Fruit fly (Drosophila melanogaster): ENCODE measurements around the gene ifc.

Gene ifc

DNA sequence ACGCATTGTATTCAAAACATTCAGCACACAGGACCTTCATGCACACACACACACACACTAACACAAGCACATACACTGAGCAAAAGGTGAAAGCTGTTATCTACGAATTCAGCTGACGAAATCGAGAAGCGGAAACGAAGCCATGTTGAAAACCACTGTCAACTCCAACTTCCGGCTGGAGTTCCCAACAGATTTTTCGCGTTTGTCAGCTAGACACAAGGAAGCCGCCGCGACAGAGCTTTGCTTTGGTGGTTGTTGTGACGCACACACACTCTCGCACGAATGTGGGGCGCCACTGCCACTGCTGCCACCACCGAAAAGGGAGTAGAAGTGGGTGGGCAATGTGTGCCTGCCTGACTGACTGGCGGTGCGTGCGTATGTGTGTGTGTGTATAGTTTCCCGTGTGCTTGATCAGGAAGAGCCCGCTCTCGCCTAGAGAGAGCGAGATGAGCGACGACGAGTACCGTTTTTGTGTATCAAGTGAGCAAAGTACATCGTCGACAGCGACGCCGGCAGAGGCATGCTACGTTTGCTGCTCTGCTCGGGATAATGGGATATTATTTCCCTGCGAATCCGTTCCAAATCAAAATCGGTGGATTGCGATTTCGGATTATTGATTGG lies 11.6 kb downstream of the ifc start (continued):
- TF ChIP-seq CG17385 (GFP tag; optimal IDR thresholded peaks at IDR 0.05) (peak; percentile 64), CG1233 (GFP tag; optimal IDR thresholded peaks at IDR 0.05) (peak; percentile 73), CG30403 (GFP tag; optimal IDR thresholded peaks at IDR 0.05) (no peak), YL-1 (GFP tag; optimal IDR thresholded peaks at IDR 0.05) (peak; percentile 39), HLH4C (GFP tag; IDR thresholded peaks at IDR 0.05; ENCODE audit: partially characterized antibody) (no peak), CG33557 (GFP tag; optimal IDR thresholded peaks at IDR 0.05) (peak; percentile 66), CG6683 (GFP tag; optimal IDR thresholded peaks at IDR 0.05) (peak; percentile 41), CG7372 (GFP tag; IDR thresholded peaks at IDR 0.05) (no peak), ttk (GFP tag; IDR thresholded peaks at IDR 0.05) (no peak), tin (GFP tag; optimal IDR thresholded peaks at IDR 0.05) (no peak), TFAM (GFP tag; optimal IDR thresholded peaks at IDR 0.05) (peak; percentile 15), knrl (GFP tag; IDR thresholded peaks at IDR 0.05; ENCODE audit: partially characterized antibody) (no peak), otp (GFP tag; IDR thresholded peaks at IDR 0.05) (peak; percentile 37; the same call in 1 of the 3 replicates), CG10959 (GFP tag; IDR thresholded peaks at IDR 0.05) (no peak), Taf1 (GFP tag; IDR thresholded peaks at IDR 0.05) (no peak), salm (tag; optimal IDR thresholded peaks at IDR 0.05) (no peak), CG15269 (tag; optimal IDR thresholded peaks at IDR 0.05) (no peak), gem (tag; optimal IDR thresholded peaks at IDR 0.05) (no peak), so (GFP tag; IDR thresholded peaks at IDR 0.05) (no peak), CG2875 (GFP tag; optimal IDR thresholded peaks at IDR 0.05) (peak; percentile 49), wdn (GFP tag; IDR thresholded peaks at IDR 0.05) (no peak), Ets65A (GFP tag) (peak; percentile 44), gsb-n (tag; optimal IDR thresholded peaks at IDR 0.05) (peak; percentile 53), gcm2 (GFP tag; optimal IDR thresholded peaks at IDR 0.05) (no peak), stc (GFP tag; IDR thresholded peaks at IDR 0.05) (no peak), CG4404 (GFP tag; IDR thresholded peaks at IDR 0.05) (no peak), CG7357 (GFP tag; IDR thresholded peaks at IDR 0.05) (no peak), Med (GFP tag) (peak; percentile 94), ase (GFP tag; IDR thresholded peaks at IDR 0.05) (no peak), Dip2 (GFP tag; IDR thresholded peaks at IDR 0.05) (no peak), sr (GFP tag; IDR thresholded peaks at IDR 0.05) (0 out of 3 replicates have a peak, but pooled peaks have one; percentile 4), wor (GFP tag; IDR thresholded peaks at IDR 0.05) (no peak), sug (tag; optimal IDR thresholded peaks at IDR 0.05) (no peak), tna (GFP tag; IDR thresholded peaks at IDR 0.05; ENCODE audit: partially characterized antibody) (no peak), ash1 (GFP tag; optimal IDR thresholded peaks at IDR 0.05) (no peak), HmgZ (tag; optimal IDR thresholded peaks at IDR 0.05) (peak; percentile 41), CG3163 (GFP tag; optimal IDR thresholded peaks at IDR 0.05) (peak; percentile 21), Dek (tag; optimal IDR thresholded peaks at IDR 0.05) (no peak), zfh1 (GFP tag; IDR thresholded peaks at IDR 0.05) (peak; percentile 5; the same call in 1 of the 3 replicates), lbe (GFP tag; optimal IDR thresholded peaks at IDR 0.05) (no peak), CG10565 (GFP tag; optimal IDR thresholded peaks at IDR 0.05) (no peak), tap (tag; optimal IDR thresholded peaks at IDR 0.05) (peak; percentile 20), CG3838 (GFP tag; optimal IDR thresholded peaks at IDR 0.05) (no peak), CG11696 (GFP tag; IDR thresholded peaks at IDR 0.05) (no peak), Trl (optimal IDR thresholded peaks at IDR 0.05) (peak; percentile 55 to 75), Trl (GFP tag; optimal IDR thresholded peaks at IDR 0.05) (no peak), nau (GFP tag; optimal IDR thresholded peaks at IDR 0.05) (no peak), CG10654 (GFP tag; optimal IDR thresholded peaks at IDR 0.05) (no peak), cwo (GFP tag; optimal IDR thresholded peaks at IDR 0.05) (no peak), CG10431 (GFP tag; optimal IDR thresholded peaks at IDR 0.05) (peak; percentile 80), CG1647 (GFP tag; optimal IDR thresholded peaks at IDR 0.05) (no peak), her (GFP tag; optimal IDR thresholded peaks at IDR 0.05) (no peak)

Measured in whole organism, embryonic.